Fruit fly (Drosophila melanogaster) whole organism, embryonic: ENCODE measurements around the gene CG7924.

ENCODE experiments used
- Bgb ChIP-seq: fragments of 200-800 bp; sonication (Bioruptor generic); IDR thresholded peaks from 2 replicates; pipeline ENCODE4 v1.3.6; 2022; ENCODE audit warnings: missing biosample characterization, missing genetic modification characterization; ENCODE audit not compliant: partially characterized antibody
- CG10274 ChIP-seq: fragments of 200-800 bp; sonication (Bioruptor generic); optimal IDR thresholded peaks from 3 replicates; lab custom pipeline; 2017; ENCODE audit warnings: missing biosample characterization, mild to moderate bottlenecking, missing genetic modification characterization
- CG10366 ChIP-seq: fragments of 200-800 bp; sonication (Bioruptor generic); IDR thresholded peaks from 2 replicates; pipeline ENCODE4 v1.3.6; 2022; ENCODE audit warnings: missing biosample characterization, missing genetic modification characterization
- CG12769 ChIP-seq: fragments of 200-800 bp; sonication (Bioruptor generic); optimal IDR thresholded peaks from 2 replicates; lab custom pipeline; 2019; ENCODE audit warnings: missing biosample characterization, mild to moderate bottlenecking, missing genetic modification characterization, moderate library complexity
- CG12942 ChIP-seq: fragments of 200-800 bp; sonication (Bioruptor generic); optimal IDR thresholded peaks from 3 replicates; lab custom pipeline; 2016; ENCODE audit warnings: missing biosample characterization, missing genetic modification characterization
- CG14014 ChIP-seq: fragments of 200-800 bp; sonication (Bioruptor generic); IDR thresholded peaks from 2 replicates; pipeline ENCODE4 v1.3.6; 2022; ENCODE audit warnings: missing biosample characterization, missing genetic modification characterization
- CG14965 ChIP-seq: fragments of 200-800 bp; sonication (Bioruptor generic); optimal IDR thresholded peaks from 2 replicates; lab custom pipeline; 2016; ENCODE audit warnings: missing biosample characterization, missing genetic modification characterization, borderline replicate concordance
- CG1529 ChIP-seq: fragments of 200-800 bp; sonication (Bioruptor generic); optimal IDR thresholded peaks from 3 replicates; lab custom pipeline; 2018; ENCODE audit warnings: missing biosample characterization, missing genetic modification characterization
- CG17802 ChIP-seq: fragments of 200-800 bp; sonication (Bioruptor generic); optimal IDR thresholded peaks from 2 replicates; lab custom pipeline; 2018; ENCODE audit warnings: missing biosample characterization, mild to moderate bottlenecking, missing genetic modification characterization, moderate library complexity
- CG1792 ChIP-seq: fragments of 200-800 bp; sonication (Bioruptor generic); optimal IDR thresholded peaks from 2 replicates; lab custom pipeline; 2016; ENCODE audit warnings: missing biosample characterization, missing genetic modification characterization
- CG2889 ChIP-seq: fragments of 200-800 bp; sonication (Bioruptor generic); IDR thresholded peaks from 3 replicates; pipeline ENCODE4 v1.3.6; 2022; ENCODE audit warnings: missing biosample characterization, missing genetic modification characterization
- CG3065 ChIP-seq: fragments of 200-800 bp; sonication (Bioruptor generic); optimal IDR thresholded peaks from 2 replicates; lab custom pipeline; 2016; ENCODE audit warnings: missing biosample characterization, missing genetic modification characterization
- CG3847 ChIP-seq: fragments of 200-800 bp; sonication (Bioruptor generic); IDR thresholded peaks from 2 replicates; pipeline ENCODE4 v1.3.6; 2022; ENCODE audit warnings: missing biosample characterization, missing genetic modification characterization
- CG3995 ChIP-seq: fragments of 200-800 bp; sonication (Bioruptor generic); optimal IDR thresholded peaks from 3 replicates; lab custom pipeline; 2016; ENCODE audit warnings: missing biosample characterization, missing genetic modification characterization
- CG6175 ChIP-seq: fragments of 200-800 bp; sonication (Bioruptor generic); IDR thresholded peaks from 3 replicates; pipeline ENCODE4 v1.3.6; 2022; ENCODE audit warnings: missing biosample characterization, missing genetic modification characterization
- CG8089 ChIP-seq: fragments of 200-800 bp; sonication (Bioruptor generic); optimal IDR thresholded peaks from 3 replicates; lab custom pipeline; 2016; ENCODE audit warnings: missing biosample characterization, missing genetic modification characterization
- Gug ChIP-seq: fragments of 200-800 bp; sonication (Bioruptor generic); IDR thresholded peaks from 4 replicates; pipeline ENCODE4 v1.3.6; 2022; ENCODE audit warnings: missing biosample characterization, missing genetic modification characterization
- HLH4C ChIP-seq: fragments of 200-800 bp; sonication (Bioruptor generic); IDR thresholded peaks from 3 replicates; pipeline ENCODE4 v1.3.6; 2022; ENCODE audit warnings: missing biosample characterization, missing genetic modification characterization; ENCODE audit not compliant: partially characterized antibody
- Hmx ChIP-seq: fragments of 200-800 bp; sonication (Bioruptor generic); optimal IDR thresholded peaks from 2 replicates; lab custom pipeline; 2016; ENCODE audit warnings: missing biosample characterization, missing genetic modification characterization
- Hr39 ChIP-seq: fragments of >200 bp; optimal IDR thresholded peaks from 2 replicates; lab custom pipeline; 2017
- Hr51 ChIP-seq, 2 experiments: fragments of 200-800 bp; sonication (Bioruptor generic); optimal IDR thresholded peaks; 2 replicates in 1 of 2; 3 replicates in 1 of 2; lab custom pipeline; 2016 to 2018; ENCODE audit warnings: missing biosample characterization in 2 of 2, missing genetic modification characterization in 2 of 2, mild to moderate bottlenecking in 1 of 2, moderate library complexity in 1 of 2
- Hr78 ChIP-seq, 2 experiments: fragments of 200-800 bp in 1 of 2; fragments of >200 bp in 1 of 2; sonication (Bioruptor generic) in 1 of 2; optimal IDR thresholded peaks; 2 replicates each; lab custom pipeline; 2017 to 2019; ENCODE audit warnings: missing biosample characterization in 2 of 2, missing genetic modification characterization in 2 of 2, mild to moderate bottlenecking in 1 of 2, moderate library complexity in 1 of 2
- Jarid2 ChIP-seq: fragments of 200-800 bp; sonication (Bioruptor generic); optimal IDR thresholded peaks from 3 replicates; lab custom pipeline; 2017; ENCODE audit warnings: mild to moderate bottlenecking, missing biosample characterization, missing genetic modification reagents, missing genetic modification characterization
- Med ChIP-seq: fragments of 200-800 bp; sonication (Bioruptor generic); peaks from one replicate; lab custom pipeline; 2016; ENCODE audit warnings: missing biosample characterization, missing genetic modification characterization, mild to moderate bottlenecking, inconsistent platforms, moderate library complexity
- Mes4 ChIP-seq: fragments of 200-800 bp; sonication (Bioruptor generic); optimal IDR thresholded peaks from 2 replicates; lab custom pipeline; 2016; ENCODE audit warnings: missing biosample characterization, missing genetic modification characterization
- NC2β ChIP-seq: fragments of 200-800 bp; sonication (Bioruptor generic); optimal IDR thresholded peaks from 2 replicates; lab custom pipeline; 2016; ENCODE audit warnings: missing biosample characterization, missing genetic modification characterization
- Trl ChIP-seq, 3 experiments: fragments of >200 bp in 2 of 3; fragments of 200-800 bp in 1 of 3; sonication (Bioruptor generic) in 1 of 3; optimal IDR thresholded peaks; 2 replicates in 1 of 3; 3 replicates in 2 of 3; lab custom pipeline; 2016 to 2017; ENCODE audit warnings: missing biosample characterization in 1 of 3, missing genetic modification characterization in 1 of 3
- Vsx1 ChIP-seq: fragments of 200-800 bp; sonication (Bioruptor generic); optimal IDR thresholded peaks from 2 replicates; lab custom pipeline; 2017; ENCODE audit warnings: missing biosample characterization, mild to moderate bottlenecking, missing genetic modification characterization, missing genetic modification reagents
- abd-A ChIP-seq: fragments of 200-800 bp; sonication (Bioruptor generic); optimal IDR thresholded peaks from 3 replicates; lab custom pipeline; 2019; ENCODE audit warnings: missing biosample characterization, mild to moderate bottlenecking, missing genetic modification characterization, moderate library complexity
- ato ChIP-seq: fragments of 200-800 bp; sonication (Bioruptor generic); IDR thresholded peaks from 2 replicates; pipeline ENCODE4 v1.3.6; 2022; ENCODE audit warnings: missing biosample characterization, missing genetic modification characterization; ENCODE audit not compliant: partially characterized antibody
- btn ChIP-seq: fragments of 200-800 bp; sonication (Bioruptor generic); optimal IDR thresholded peaks from 2 replicates; lab custom pipeline; 2016; ENCODE audit warnings: missing biosample characterization, missing genetic modification characterization
- dpn ChIP-seq, 2 experiments: fragments of 200-800 bp; sonication (Bioruptor generic); optimal IDR thresholded peaks; 3 replicates each; lab custom pipeline; 2016; ENCODE audit warnings: missing biosample characterization in 2 of 2, missing genetic modification characterization in 2 of 2
- emc ChIP-seq: fragments of 200-800 bp; sonication (Bioruptor generic); optimal IDR thresholded peaks from 2 replicates; lab custom pipeline; 2016; ENCODE audit warnings: missing biosample characterization, missing genetic modification characterization
- fu2 ChIP-seq: fragments of 200-800 bp; sonication (Bioruptor generic); optimal IDR thresholded peaks from 2 replicates; lab custom pipeline; 2016; ENCODE audit warnings: missing biosample characterization, missing genetic modification characterization
- gce ChIP-seq: fragments of 200-800 bp; sonication (Bioruptor generic); IDR thresholded peaks from 3 replicates; pipeline ENCODE4 v1.3.6; 2022; ENCODE audit warnings: missing biosample characterization, missing genetic modification characterization
- gcm2 ChIP-seq: fragments of 200-800 bp; sonication (Bioruptor generic); optimal IDR thresholded peaks from 2 replicates; lab custom pipeline; 2016; ENCODE audit warnings: missing biosample characterization, missing genetic modification characterization
- hbn ChIP-seq: fragments of 200-800 bp; sonication (Bioruptor generic); IDR thresholded peaks from 2 replicates; pipeline ENCODE4 v1.3.6; 2022; ENCODE audit warnings: missing biosample characterization, missing genetic modification characterization; ENCODE audit not compliant: partially characterized antibody
- insv ChIP-seq, 2 experiments: fragments of 200-800 bp; sonication (Bioruptor generic); optimal IDR thresholded peaks; 3 replicates each; lab custom pipeline; 2016 to 2018; ENCODE audit warnings: missing biosample characterization in 2 of 2, missing genetic modification characterization in 2 of 2
- kah ChIP-seq: fragments of 200-800 bp; sonication (Bioruptor generic); optimal IDR thresholded peaks from 2 replicates; lab custom pipeline; 2018; ENCODE audit warnings: missing biosample characterization, mild to moderate bottlenecking, missing genetic modification characterization
- onecut ChIP-seq: fragments of 200-800 bp; sonication (Bioruptor generic); IDR thresholded peaks from 2 replicates; pipeline ENCODE4 v1.3.6; 2022; ENCODE audit warnings: missing biosample characterization, missing genetic modification characterization
- pb ChIP-seq: fragments of 200-800 bp; sonication (Bioruptor generic); optimal IDR thresholded peaks from 3 replicates; lab custom pipeline; 2016; ENCODE audit warnings: missing biosample characterization, missing genetic modification characterization
- pzg ChIP-seq: fragments of 200-800 bp; sonication (Bioruptor generic); optimal IDR thresholded peaks from 3 replicates; lab custom pipeline; 2018; ENCODE audit warnings: missing biosample characterization, mild to moderate bottlenecking, missing genetic modification characterization, moderate library complexity
- sens ChIP-seq: fragments of 200-800 bp; sonication (Bioruptor generic); peaks from one replicate; lab custom pipeline; 2016; ENCODE audit warnings: missing biosample characterization, missing genetic modification characterization
- sr ChIP-seq: fragments of 200-800 bp; sonication (Bioruptor generic); IDR thresholded peaks from 3 replicates; pipeline ENCODE4 v1.3.6; 2022; ENCODE audit warnings: missing biosample characterization, missing genetic modification characterization
- ssp ChIP-seq: fragments of 200-800 bp; sonication (Bioruptor generic); IDR thresholded peaks from 2 replicates; pipeline ENCODE4 v1.3.6; 2022; ENCODE audit warnings: missing biosample characterization, missing genetic modification characterization
- unc-4 ChIP-seq: fragments of 200-800 bp; sonication (Bioruptor generic); IDR thresholded peaks from 2 replicates; pipeline ENCODE4 v1.3.6; 2022; ENCODE audit warnings: missing biosample characterization, missing genetic modification characterization; ENCODE audit not compliant: partially characterized antibody
- vfl ChIP-seq: fragments of 200-800 bp; sonication (Bioruptor generic); optimal IDR thresholded peaks from 2 replicates; lab custom pipeline; 2016; ENCODE audit warnings: missing biosample characterization, missing genetic modification characterization
- wor ChIP-seq: fragments of 200-800 bp; sonication (Bioruptor generic); IDR thresholded peaks from 2 replicates; pipeline ENCODE4 v1.3.6; 2022; ENCODE audit warnings: missing biosample characterization, missing genetic modification characterization
- zfh2 ChIP-seq: fragments of 200-800 bp; sonication (Bioruptor generic); optimal IDR thresholded peaks from 2 replicates; lab custom pipeline; 2016; ENCODE audit warnings: missing biosample characterization, missing genetic modification characterization

CG7924 gene

dm6 chr3L:14190625-14191475 is 42.4 kb upstream of the CG7924 start, which contains the start of gene nuf (continued):
- TF ChIP-seq Trl (optimal IDR thresholded peaks at IDR 0.05; lab: Kevin White, UChicago) = no peak
- peak; percentile 16 for TF ChIP-seq Trl (GFP tag; optimal IDR thresholded peaks at IDR 0.05; lab: Kevin White, UChicago)
- peak; percentile 16; the same call in 1 of the 3 replicates for TF ChIP-seq CG6175 (GFP tag; lab: Robert Waterston, UW)
- no peak for TF ChIP-seq CG10274 (GFP tag; lab: Kevin White, UChicago)
- TF ChIP-seq Mes4 = peak; percentile 9
- no peak for TF ChIP-seq CG12942 (GFP tag; lab: Kevin White, UChicago)
- no peak for TF ChIP-seq CG1792 (GFP tag; lab: Kevin White, UChicago)
- no peak for TF ChIP-seq unc-4 (GFP tag; lab: Robert Waterston, UW)
- peak; percentile 62 for TF ChIP-seq kah (GFP tag; lab: Kevin White, UChicago)
- no peak for TF ChIP-seq CG1529 (GFP tag; lab: Kevin White, UChicago)
- TF ChIP-seq CG12769 = peak; percentile 24
- peak; percentile 85; the same call in 2 of the 3 replicates for TF ChIP-seq gce (GFP tag; lab: Robert Waterston, UW)
- TF ChIP-seq HLH4C (GFP tag; lab: Robert Waterston, UW) = 0 out of 3 replicates have a peak, but pooled peaks have one; percentile 52
- TF ChIP-seq Hr39 = no peak
- TF ChIP-seq zfh2 = no peak
- TF ChIP-seq CG14965 (GFP tag; lab: Kevin White, UChicago) = no peak
- no peak for TF ChIP-seq vfl (GFP tag; lab: Kevin White, UChicago)
- no peak for TF ChIP-seq CG10366 (GFP tag; lab: Robert Waterston, UW)
- TF ChIP-seq wor = no peak
- TF ChIP-seq Hr51 (GFP tag; optimal IDR thresholded peaks at IDR 0.05; lab: Kevin White, UChicago) = peak in 1 of 2 experiments; percentile 11
- TF ChIP-seq sens = peak; percentile 88
- peak; percentile 50 to 99 for TF ChIP-seq insv (GFP tag; optimal IDR thresholded peaks at IDR 0.05; lab: Kevin White, UChicago)
- TF ChIP-seq Jarid2 = peak; percentile 96
- no peak for TF ChIP-seq emc
- no peak for TF ChIP-seq CG17802
- no peak for TF ChIP-seq Hmx (GFP tag; lab: Kevin White, UChicago)
- no peak for TF ChIP-seq CG8089 (GFP tag; lab: Kevin White, UChicago)
- TF ChIP-seq abd-A (tag; lab: Kevin White, UChicago) = no peak
- peak; percentile 70; the same call in 2 of the 3 replicates for TF ChIP-seq sr (GFP tag; lab: Robert Waterston, UW)
- no peak for TF ChIP-seq CG2889 (GFP tag; lab: Robert Waterston, UW)
- TF ChIP-seq ato (GFP tag; lab: Robert Waterston, UW) = 0 out of 2 replicates have a peak, but pooled peaks have one; percentile 17
- no peak for TF ChIP-seq btn (GFP tag; lab: Kevin White, UChicago)
- no peak for TF ChIP-seq Vsx1 (GFP tag; lab: Kevin White, UChicago)
- TF ChIP-seq hbn = no peak
- no peak for TF ChIP-seq ssp (GFP tag; lab: Robert Waterston, UW)
- TF ChIP-seq dpn (GFP tag; optimal IDR thresholded peaks at IDR 0.05; lab: Kevin White, UChicago) = peak in 1 of 2 experiments; percentile 24
- TF ChIP-seq CG3065 = no peak
- no peak for TF ChIP-seq Gug (GFP tag; lab: Robert Waterston, UW)
- peak; percentile 54 for TF ChIP-seq onecut
- peak; percentile 88 for TF ChIP-seq CG3995 (GFP tag; lab: Kevin White, UChicago)
- TF ChIP-seq pzg (GFP tag; lab: Kevin White, UChicago) = peak; percentile 58
- no peak for TF ChIP-seq fu2
- TF ChIP-seq Med (GFP tag; lab: Kevin White, UChicago) = peak; percentile 86
- TF ChIP-seq pb (GFP tag; lab: Kevin White, UChicago) = peak; percentile 19
- peak; percentile 11 for TF ChIP-seq gcm2
- no peak for TF ChIP-seq CG3847
- TF ChIP-seq Hr78 (GFP tag; optimal IDR thresholded peaks at IDR 0.05; lab: Kevin White, UChicago) = peak in 1 of 2 experiments; percentile 7
- no peak for TF ChIP-seq CG14014 (GFP tag; lab: Robert Waterston, UW)
- peak; percentile 64 for TF ChIP-seq Bgb (GFP tag; lab: Robert Waterston, UW)
- TF ChIP-seq NC2β (GFP tag; lab: Kevin White, UChicago) = peak; percentile 29
